Fruit fly (Drosophila melanogaster) whole organism, embryonic: ENCODE results near the gene CG43136.

Experiments
- Awh ChIP-seq: fragments of 200-800 bp; sonication (Bioruptor generic); IDR thresholded peaks from 2 replicates; pipeline ENCODE4, ENCODE4 v1.3.6; 2022; ENCODE audit warnings: missing biosample characterization, missing genetic modification characterization
- CG11093 ChIP-seq: fragments of 200-800 bp; sonication (Bioruptor generic); IDR thresholded peaks from 3 replicates; pipeline ENCODE4 v1.3.6; 2022; ENCODE audit warnings: missing biosample characterization, missing genetic modification characterization
- CG12391 ChIP-seq: fragments of 200-800 bp; sonication (Bioruptor generic); optimal IDR thresholded peaks from 3 replicates; lab custom pipeline; 2018; ENCODE audit warnings: missing biosample characterization, mild to moderate bottlenecking, missing genetic modification characterization, moderate library complexity
- CG14667 ChIP-seq: fragments of 200-800 bp; sonication (Bioruptor generic); IDR thresholded peaks from 2 replicates; pipeline ENCODE4 v1.3.6; 2022; ENCODE audit warnings: missing biosample characterization, missing genetic modification characterization
- CG14965 ChIP-seq: fragments of 200-800 bp; sonication (Bioruptor generic); optimal IDR thresholded peaks from 2 replicates; lab custom pipeline; 2016; ENCODE audit warnings: missing biosample characterization, missing genetic modification characterization, borderline replicate concordance
- CG15601 ChIP-seq: fragments of 200-800 bp; sonication (Bioruptor generic); optimal IDR thresholded peaks from 3 replicates; lab custom pipeline; 2019; ENCODE audit warnings: missing biosample characterization, mild to moderate bottlenecking, missing genetic modification characterization, moderate library complexity
- CG15696 ChIP-seq: fragments of 200-800 bp; sonication (Bioruptor generic); optimal IDR thresholded peaks from 2 replicates; lab custom pipeline; 2019; ENCODE audit warnings: missing biosample characterization, mild to moderate bottlenecking, missing genetic modification characterization, moderate library complexity
- CG1603 ChIP-seq: fragments of 200-800 bp; sonication (Bioruptor generic); optimal IDR thresholded peaks from 2 replicates; lab custom pipeline; 2019; ENCODE audit warnings: missing biosample characterization, mild to moderate bottlenecking, missing genetic modification characterization, moderate library complexity
- CG17829 ChIP-seq: fragments of 200-800 bp; optimal IDR thresholded peaks from 2 replicates; lab custom pipeline; 2019; ENCODE audit warnings: missing biosample characterization, mild to moderate bottlenecking, missing genetic modification characterization, moderate library complexity
- CG31224 ChIP-seq: fragments of 200-800 bp; sonication (Bioruptor generic); IDR thresholded peaks from 2 replicates; pipeline ENCODE4 v1.3.6; 2022; ENCODE audit warnings: missing biosample characterization, missing genetic modification characterization
- CG32532 ChIP-seq: fragments of 200-800 bp; sonication (Bioruptor generic); IDR thresholded peaks from 2 replicates; pipeline ENCODE4 v1.3.6; 2022; ENCODE audit warnings: missing biosample characterization, missing genetic modification characterization
- CG42726 ChIP-seq: fragments of 200-800 bp; sonication (Bioruptor generic); IDR thresholded peaks from 2 replicates; pipeline ENCODE4 v1.3.6; 2022; ENCODE audit warnings: missing biosample characterization, missing genetic modification characterization; ENCODE audit not compliant: partially characterized antibody
- CG4424 ChIP-seq: fragments of 200-800 bp; sonication (Bioruptor generic); optimal IDR thresholded peaks from 3 replicates; lab custom pipeline; 2016; ENCODE audit warnings: missing biosample characterization, missing genetic modification characterization
- CG6654 ChIP-seq: fragments of 200-800 bp; sonication (Bioruptor generic); optimal IDR thresholded peaks from 2 replicates; lab custom pipeline; 2017; ENCODE audit warnings: missing biosample characterization, mild to moderate bottlenecking, missing genetic modification characterization
- CG7357 ChIP-seq: fragments of 200-800 bp; sonication (Bioruptor generic); IDR thresholded peaks from 3 replicates; pipeline ENCODE4 v1.3.6; 2022; ENCODE audit warnings: missing biosample characterization, missing genetic modification characterization
- CG7839 ChIP-seq: fragments of 200-800 bp; sonication (Bioruptor generic); optimal IDR thresholded peaks from 3 replicates; lab custom pipeline; 2018; ENCODE audit warnings: missing biosample characterization, mild to moderate bottlenecking, missing genetic modification characterization, moderate library complexity
- CG9437 ChIP-seq: fragments of 200-800 bp; sonication (Bioruptor generic); optimal IDR thresholded peaks from 2 replicates; lab custom pipeline; 2018; ENCODE audit warnings: missing biosample characterization, mild to moderate bottlenecking, missing genetic modification characterization
- CHES-1-like ChIP-seq: fragments of 200-800 bp; sonication (Bioruptor generic); optimal IDR thresholded peaks from 2 replicates; lab custom pipeline; 2016; ENCODE audit warnings: missing biosample characterization, missing genetic modification characterization
- CkIIα-i1 ChIP-seq: fragments of 200-800 bp; sonication (Bioruptor generic); IDR thresholded peaks from 2 replicates; pipeline ENCODE4 v1.3.6; 2022; ENCODE audit warnings: missing biosample characterization, missing genetic modification characterization
- Dek ChIP-seq: fragments of 200-800 bp; sonication (Bioruptor generic); optimal IDR thresholded peaks from 3 replicates; lab custom pipeline; 2019; ENCODE audit warnings: missing biosample characterization, mild to moderate bottlenecking, missing genetic modification characterization, moderate library complexity
- Dp ChIP-seq: fragments of 200-800 bp; sonication (Bioruptor generic); optimal IDR thresholded peaks from 2 replicates; lab custom pipeline; 2018; ENCODE audit warnings: missing biosample characterization, mild to moderate bottlenecking, missing genetic modification characterization, moderate library complexity
- H15 ChIP-seq: fragments of 200-800 bp; sonication (Bioruptor generic); IDR thresholded peaks from 3 replicates; pipeline ENCODE4 v1.3.6; 2022; ENCODE audit warnings: missing biosample characterization, missing genetic modification characterization
- HLHmδ ChIP-seq: fragments of 200-800 bp; sonication (Bioruptor generic); optimal IDR thresholded peaks from 2 replicates; lab custom pipeline; 2018; ENCODE audit warnings: missing biosample characterization, mild to moderate bottlenecking, missing genetic modification characterization, moderate library complexity
- Hr39 ChIP-seq: fragments of >200 bp; optimal IDR thresholded peaks from 2 replicates; lab custom pipeline; 2017
- Hr51 ChIP-seq, 2 experiments: fragments of 200-800 bp; sonication (Bioruptor generic); optimal IDR thresholded peaks; 2 replicates in 1 of 2; 3 replicates in 1 of 2; lab custom pipeline; 2016 to 2018; ENCODE audit warnings: missing biosample characterization in 2 of 2, missing genetic modification characterization in 2 of 2, mild to moderate bottlenecking in 1 of 2, moderate library complexity in 1 of 2
- MTF-1 ChIP-seq: fragments of 200-800 bp; sonication (Bioruptor generic); optimal IDR thresholded peaks from 2 replicates; lab custom pipeline; 2018; ENCODE audit warnings: missing biosample characterization, mild to moderate bottlenecking, missing genetic modification characterization, borderline replicate concordance
- Max ChIP-seq: fragments of 200-800 bp; sonication (Bioruptor generic); optimal IDR thresholded peaks from 2 replicates; lab custom pipeline; 2016; ENCODE audit warnings: missing biosample characterization, mild to moderate bottlenecking, missing genetic modification characterization
- Nf-YB ChIP-seq: fragments of 200-800 bp; sonication (Bioruptor generic); optimal IDR thresholded peaks from 3 replicates; lab custom pipeline; 2019; ENCODE audit warnings: missing biosample characterization, mild to moderate bottlenecking, missing genetic modification characterization, moderate library complexity
- PHDP ChIP-seq: fragments of 200-800 bp; sonication (Bioruptor generic); optimal IDR thresholded peaks from 3 replicates; lab custom pipeline; 2018; ENCODE audit warnings: missing biosample characterization, mild to moderate bottlenecking, missing genetic modification characterization, moderate library complexity
- Ptx1 ChIP-seq: fragments of 200-800 bp; sonication (Bioruptor generic); IDR thresholded peaks from 2 replicates; pipeline ENCODE4 v1.3.6; 2022; ENCODE audit warnings: missing biosample characterization, missing genetic modification characterization
- Ravus ChIP-seq: fragments of 200-800 bp; sonication (Bioruptor generic); IDR thresholded peaks from 2 replicates; pipeline ENCODE4 v1.3.6; 2022; ENCODE audit warnings: missing biosample characterization, missing genetic modification characterization
- Sry-δ ChIP-seq: fragments of 200-800 bp; sonication (Bioruptor generic); optimal IDR thresholded peaks from 2 replicates; lab custom pipeline; 2016; ENCODE audit warnings: missing biosample characterization, missing genetic modification characterization
- ara ChIP-seq: fragments of 200-800 bp; sonication (Bioruptor generic); IDR thresholded peaks from 2 replicates; pipeline ENCODE4 v1.3.6; 2022; ENCODE audit warnings: missing biosample characterization, missing genetic modification characterization
- bsh ChIP-seq, 2 experiments: fragments of 200-800 bp; sonication (Bioruptor generic); optimal IDR thresholded peaks; 2 replicates each; lab custom pipeline; 2017 to 2018; ENCODE audit warnings: mild to moderate bottlenecking in 2 of 2, missing biosample characterization in 2 of 2, missing genetic modification characterization in 2 of 2, moderate library complexity in 1 of 2
- chn ChIP-seq: fragments of 200-800 bp; sonication (Bioruptor generic); optimal IDR thresholded peaks from 2 replicates; lab custom pipeline; 2016; ENCODE audit warnings: missing biosample characterization, missing genetic modification characterization
- croc ChIP-seq: fragments of 200-800 bp; sonication (Bioruptor generic); conservative IDR thresholded peaks from 3 replicates; pipeline ENCODE4 v1.3.6; 2022; ENCODE audit warnings: missing biosample characterization, missing genetic modification characterization
- crol ChIP-seq: fragments of 200-800 bp; sonication (Bioruptor generic); IDR thresholded peaks from 2 replicates; pipeline ENCODE4 v1.3.6; 2022; ENCODE audit warnings: missing biosample characterization, missing genetic modification characterization
- crp ChIP-seq, 2 experiments: fragments of 200-800 bp; sonication (Bioruptor generic); optimal IDR thresholded peaks; 2 replicates in 1 of 2; 3 replicates in 1 of 2; lab custom pipeline; 2017; ENCODE audit warnings: missing biosample characterization in 2 of 2, missing genetic modification characterization in 2 of 2, mild to moderate bottlenecking in 1 of 2, moderate library complexity in 1 of 2
- en ChIP-seq: fragments of 200-800 bp; sonication (Bioruptor generic); optimal IDR thresholded peaks from 2 replicates; lab custom pipeline; 2016; ENCODE audit warnings: missing biosample characterization, missing genetic modification characterization
- ftz-f1 ChIP-seq: fragments of 200-800 bp; sonication (Bioruptor generic); optimal IDR thresholded peaks from 2 replicates; lab custom pipeline; 2016; ENCODE audit warnings: missing biosample characterization, missing genetic modification characterization
- gem ChIP-seq: fragments of 200-800 bp; sonication (Bioruptor generic); optimal IDR thresholded peaks from 2 replicates; lab custom pipeline; 2019; ENCODE audit warnings: missing biosample characterization, mild to moderate bottlenecking, missing genetic modification characterization, moderate library complexity
- gfzf ChIP-seq: fragments of 200-800 bp; sonication (Bioruptor generic); optimal IDR thresholded peaks from 2 replicates; lab custom pipeline; 2016; ENCODE audit warnings: missing biosample characterization, mild to moderate bottlenecking, missing genetic modification characterization, moderate library complexity
- lmd ChIP-seq: fragments of 200-800 bp; sonication (Bioruptor generic); IDR thresholded peaks from 2 replicates; pipeline ENCODE4 v1.3.6; 2022; ENCODE audit warnings: missing biosample characterization, missing genetic modification characterization
- otp ChIP-seq: fragments of 200-800 bp; sonication (Bioruptor generic); IDR thresholded peaks from 3 replicates; pipeline ENCODE4, ENCODE4 v1.3.6; 2022; ENCODE audit warnings: missing biosample characterization, missing genetic modification characterization
- pb ChIP-seq: fragments of 200-800 bp; sonication (Bioruptor generic); optimal IDR thresholded peaks from 3 replicates; lab custom pipeline; 2016; ENCODE audit warnings: missing biosample characterization, missing genetic modification characterization
- rib ChIP-seq: fragments of 200-800 bp; sonication (Bioruptor generic); IDR thresholded peaks from 2 replicates; pipeline ENCODE4 v1.3.6; 2022; ENCODE audit warnings: missing biosample characterization, missing genetic modification characterization
- sim ChIP-seq: fragments of 200-800 bp; sonication (Bioruptor generic); IDR thresholded peaks from 2 replicates; pipeline ENCODE4 v1.3.6; 2022; ENCODE audit warnings: missing biosample characterization, missing genetic modification characterization
- tio ChIP-seq: fragments of 200-800 bp; sonication (Bioruptor generic); optimal IDR thresholded peaks from 2 replicates; lab custom pipeline; 2017; ENCODE audit warnings: missing biosample characterization, missing genetic modification characterization, inconsistent platforms
- trh ChIP-seq: fragments of 200-800 bp; sonication (Bioruptor generic); optimal IDR thresholded peaks from 2 replicates; lab custom pipeline; 2016; ENCODE audit warnings: missing biosample characterization, missing genetic modification characterization
- zfh1 ChIP-seq: fragments of 200-800 bp; sonication (Bioruptor generic); IDR thresholded peaks from 3 replicates; pipeline ENCODE4 v1.3.6; 2022; ENCODE audit warnings: missing biosample characterization, missing genetic modification characterization

The CG43136 gene

DNA sequence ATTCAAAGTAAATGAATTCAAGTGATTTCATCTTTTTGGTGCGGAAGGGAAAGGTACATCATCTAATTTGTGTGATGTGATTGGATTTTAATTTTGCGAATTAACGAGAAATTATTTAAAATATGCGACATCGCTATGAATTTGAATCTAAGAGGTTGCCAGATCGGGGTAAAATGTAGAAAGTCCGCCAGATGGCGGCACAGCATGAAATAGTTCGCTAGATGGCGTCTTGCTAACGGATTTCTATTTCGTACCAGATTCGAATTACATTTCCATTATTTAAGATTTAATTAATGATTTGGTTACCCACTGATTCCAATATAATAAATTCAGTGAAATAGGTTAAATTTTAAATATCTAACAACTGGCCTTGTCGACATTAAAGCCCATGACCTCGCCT is 29.8 kb downstream of the CG43136 start (continued):
- TF ChIP-seq HLHmδ (no peak), Awh (no peak), rib (0 out of 2 replicates have a peak, but pooled peaks have one; percentile 30), CG9437 (GFP tag; lab: Kevin White, UChicago) (no peak), sim (GFP tag; lab: Robert Waterston, UW) (no peak), CG1603 (tag; lab: Kevin White, UChicago) (peak; percentile 77), CG11093 (GFP tag; lab: Robert Waterston, UW) (no peak), CG6654 (no peak), crol (GFP tag; lab: Robert Waterston, UW) (no peak), crp (GFP tag; optimal IDR thresholded peaks at IDR 0.05; lab: Kevin White, UChicago) (no peak), CkIIα-i1 (GFP tag; lab: Robert Waterston, UW) (no peak), CG7839 (tag; lab: Kevin White, UChicago) (peak; percentile 50), CG14965 (GFP tag; lab: Kevin White, UChicago) (no peak), bsh (GFP tag; optimal IDR thresholded peaks at IDR 0.05; lab: Kevin White, UChicago) (peak in 1 of 2 experiments; percentile 25), lmd (peak; percentile 38; the same call in 1 of the 2 replicates), gfzf (GFP tag; lab: Kevin White, UChicago) (peak; percentile 23), CG7357 (GFP tag; lab: Robert Waterston, UW) (no peak), CG32532 (GFP tag; lab: Robert Waterston, UW) (peak; percentile 71), gem (tag; lab: Kevin White, UChicago) (peak; percentile 30), CHES-1-like (GFP tag; lab: Kevin White, UChicago) (peak; percentile 5), Dek (tag; lab: Kevin White, UChicago) (no peak), PHDP (tag; lab: Kevin White, UChicago) (peak; percentile 17), CG12391 (tag; lab: Kevin White, UChicago) (peak; percentile 36), en (GFP tag; lab: Kevin White, UChicago) (peak; percentile 11), Ptx1 (GFP tag; lab: Robert Waterston, UW) (peak; percentile 24; the same call in 1 of the 2 replicates), MTF-1 (peak; percentile 56), ftz-f1 (no peak), CG15696 (tag; lab: Kevin White, UChicago) (peak; percentile 42), H15 (0 out of 3 replicates have a peak, but pooled peaks have one; percentile 42), tio (GFP tag; lab: Kevin White, UChicago) (no peak), zfh1 (GFP tag; lab: Robert Waterston, UW) (peak; percentile 60; the same call in 2 of the 3 replicates), Hr39 (lab: Kevin White, UChicago) (no peak), Sry-δ (GFP tag; lab: Kevin White, UChicago) (peak; percentile 38), Max (no peak), CG31224 (GFP tag; lab: Robert Waterston, UW) (no peak), Dp (GFP tag; lab: Kevin White, UChicago) (peak; percentile 84), otp (GFP tag; lab: Robert Waterston, UW) (0 out of 3 replicates have a peak, but pooled peaks have one; percentile 32), CG15601 (tag; lab: Kevin White, UChicago) (no peak), CG14667 (GFP tag; lab: Robert Waterston, UW) (0 out of 2 replicates have a peak, but pooled peaks have one; percentile 23), chn (GFP tag; lab: Kevin White, UChicago) (peak; percentile 9), trh (GFP tag; lab: Kevin White, UChicago) (no peak), ara (GFP tag; lab: Robert Waterston, UW) (no peak), CG17829 (tag; lab: Kevin White, UChicago) (peak; percentile 60), Nf-YB (no peak), croc (peak; percentile 25; the same call in 1 of the 3 replicates), Ravus (GFP tag; lab: Robert Waterston, UW) (no peak), CG4424 (GFP tag; lab: Kevin White, UChicago) (peak; percentile 8), pb (GFP tag; lab: Kevin White, UChicago) (peak; percentile 13), CG42726 (GFP tag; lab: Robert Waterston, UW) (peak; percentile 79; the same call in 1 of the 2 replicates), Hr51 (GFP tag; optimal IDR thresholded peaks at IDR 0.05; lab: Kevin White, UChicago) (peak; percentile 10 to 15)
